Worm (Caenorhabditis elegans) whole organism, L1 larva: ENCODE data around the gene srr-8.

Source experiments
- C04F5.9 ChIP-seq: sonication (generic microtip); optimal IDR thresholded peaks from 2 replicates; lab custom pipeline; 2016; ENCODE audit warnings: missing genetic modification characterization, missing compliant biosample characterization
- C34B4.2 ChIP-seq: sonication (generic microtip); optimal IDR thresholded peaks from 2 replicates; lab custom pipeline; 2017; ENCODE audit warnings: mild to moderate bottlenecking, missing genetic modification characterization, missing compliant biosample characterization
- Y116A8C.19 ChIP-seq: sonication (generic microtip); optimal IDR thresholded peaks from 2 replicates; lab custom pipeline; 2016; ENCODE audit warnings: missing compliant biosample characterization, missing genetic modification characterization, borderline replicate concordance
- alr-1 ChIP-seq: fragments of 200-800 bp; sonication (Bioruptor generic); optimal IDR thresholded peaks from 2 replicates; lab custom pipeline; 2018; ENCODE audit warnings: borderline replicate concordance, mild to moderate bottlenecking, missing genetic modification characterization, missing compliant biosample characterization
- ama-1 ChIP-seq: fragments of 150-350 bp; optimal IDR thresholded peaks from 2 replicates; lab custom pipeline; 2014
- blmp-1 ChIP-seq: fragments of 150-350 bp; optimal IDR thresholded peaks from 2 replicates; lab custom pipeline; 2014; ENCODE audit warnings: missing biosample characterization, missing genetic modification characterization
- ceh-8 ChIP-seq: fragments of 200-800 bp; sonication (Bioruptor generic); optimal IDR thresholded peaks from 2 replicates; lab custom pipeline; 2018; ENCODE audit warnings: mild to moderate bottlenecking, missing genetic modification characterization, moderate library complexity, missing compliant biosample characterization
- ceh-90 ChIP-seq: sonication (generic microtip); optimal IDR thresholded peaks from 2 replicates; lab custom pipeline; 2016; ENCODE audit warnings: missing genetic modification characterization, missing compliant biosample characterization
- efl-1 ChIP-seq, 4 experiments: fragments of 150-350 bp; optimal IDR thresholded peaks in 3 of 4; peaks in 1 of 4; 1 replicate in 1 of 4; 2 replicates in 3 of 4; lab custom pipeline; 2014; ENCODE audit warnings: missing biosample characterization in 2 of 4, missing genetic modification characterization in 2 of 4, missing genetic modification reagents in 2 of 4
- efl-3 ChIP-seq: fragments of 200-800 bp; sonication (Bioruptor generic); optimal IDR thresholded peaks from 2 replicates; lab custom pipeline; 2018; ENCODE audit warnings: mild to moderate bottlenecking, missing genetic modification characterization, missing compliant biosample characterization
- elt-2 ChIP-seq: sonication (generic microtip); optimal IDR thresholded peaks from 2 replicates; lab custom pipeline; 2016; ENCODE audit warnings: missing genetic modification characterization, mild to moderate bottlenecking, inconsistent platforms, missing compliant biosample characterization, missing genetic modification reagents
- elt-3 ChIP-seq, 6 experiments: fragments of 150-350 bp in 1 of 6; sonication (generic microtip); optimal IDR thresholded peaks; 2 replicates each; lab custom pipeline; 2017 to 2018; ENCODE audit warnings: missing biosample characterization in 6 of 6, missing genetic modification characterization in 6 of 6, inconsistent platforms in 1 of 6
- fkh-8 ChIP-seq: sonication (generic microtip); optimal IDR thresholded peaks from 2 replicates; lab custom pipeline; 2016; ENCODE audit warnings: mild to moderate bottlenecking, missing genetic modification characterization, missing compliant biosample characterization
- grh-1 ChIP-seq: fragments of 200-800 bp; sonication (Bioruptor generic); IDR thresholded peaks from 2 replicates; pipeline ENCODE4 v1.3.6; 2022; ENCODE audit warnings: missing genetic modification reagents, missing genetic modification characterization, missing compliant biosample characterization
- hpl-2 ChIP-seq: fragments of 150-350 bp; optimal IDR thresholded peaks from 2 replicates; lab custom pipeline; 2014; ENCODE audit warnings: missing biosample characterization, missing genetic modification reagents, missing genetic modification characterization
- jun-1 ChIP-seq: fragments of 150-350 bp; optimal IDR thresholded peaks from 2 replicates; lab custom pipeline; 2014; ENCODE audit warnings: missing biosample characterization, missing genetic modification reagents, missing genetic modification characterization
- lin-14 ChIP-seq: fragments of 200-800 bp; sonication (Bioruptor generic); optimal IDR thresholded peaks from 2 replicates; lab custom pipeline; 2018; ENCODE audit warnings: mild to moderate bottlenecking, missing genetic modification characterization, moderate library complexity, missing compliant biosample characterization
- lin-35 ChIP-seq, 2 experiments: fragments of 150-350 bp; optimal IDR thresholded peaks; 2 replicates each; lab custom pipeline; 2014; ENCODE audit warnings: missing biosample characterization in 2 of 2, missing genetic modification characterization in 2 of 2, missing genetic modification reagents in 2 of 2
- lin-39 ChIP-seq: fragments of 150-350 bp; optimal IDR thresholded peaks from 2 replicates; lab custom pipeline; 2014; ENCODE audit warnings: missing biosample characterization, missing genetic modification reagents, missing genetic modification characterization
- mdl-1 ChIP-seq, 2 experiments: fragments of 150-350 bp; optimal IDR thresholded peaks; 2 replicates each; lab custom pipeline; 2014 to 2017; ENCODE audit warnings: missing biosample characterization in 2 of 2, missing genetic modification characterization in 2 of 2, inconsistent platforms in 1 of 2
- mef-2 ChIP-seq: fragments of 150-350 bp; optimal IDR thresholded peaks from 2 replicates; lab custom pipeline; 2014; ENCODE audit warnings: missing biosample characterization, missing genetic modification characterization
- mep-1 ChIP-seq: fragments of 150-350 bp; optimal IDR thresholded peaks from 2 replicates; lab custom pipeline; 2014; ENCODE audit warnings: missing biosample characterization, missing genetic modification characterization
- nhr-47 ChIP-seq: sonication (generic microtip); optimal IDR thresholded peaks from 2 replicates; lab custom pipeline; 2016; ENCODE audit warnings: mild to moderate bottlenecking, missing genetic modification characterization, moderate library complexity, missing compliant biosample characterization
- nhr-71 ChIP-seq: sonication (generic microtip); optimal IDR thresholded peaks from 2 replicates; lab custom pipeline; 2016; ENCODE audit warnings: mild to moderate bottlenecking, missing genetic modification characterization, moderate library complexity, missing compliant biosample characterization
- nhr-77 ChIP-seq: fragments of 150-350 bp; optimal IDR thresholded peaks from 2 replicates; lab custom pipeline; 2014; ENCODE audit warnings: missing biosample characterization, missing genetic modification characterization
- nhr-85 ChIP-seq: sonication (generic microtip); peaks from one replicate; lab custom pipeline; 2016; ENCODE audit warnings: missing genetic modification characterization, inconsistent platforms, missing compliant biosample characterization
- pag-3 ChIP-seq: sonication (generic microtip); optimal IDR thresholded peaks from 2 replicates; lab custom pipeline; 2017; ENCODE audit warnings: missing genetic modification characterization, mild to moderate bottlenecking, missing compliant biosample characterization, antibody characterized with exemption, borderline replicate concordance; ENCODE audit not compliant: insufficient read depth
- pqm-1 ChIP-seq: sonication (generic microtip); optimal IDR thresholded peaks from 3 replicates; lab custom pipeline; 2017; ENCODE audit warnings: missing biosample characterization, missing genetic modification characterization
- snpc-4 ChIP-seq: fragments of 150-350 bp; optimal IDR thresholded peaks from 2 replicates; lab custom pipeline; 2014; ENCODE audit warnings: missing biosample characterization, missing genetic modification characterization
- sox-4 ChIP-seq: sonication (generic microtip); optimal IDR thresholded peaks from 2 replicates; lab custom pipeline; 2016; ENCODE audit warnings: missing genetic modification characterization, missing compliant biosample characterization
- sptf-1 ChIP-seq: fragments of 150-350 bp; optimal IDR thresholded peaks from 2 replicates; lab custom pipeline; 2014; ENCODE audit warnings: missing biosample characterization, missing genetic modification characterization
- sup-37 ChIP-seq: fragments of 200-800 bp; sonication (Bioruptor generic); optimal IDR thresholded peaks from 2 replicates; lab custom pipeline; 2018; ENCODE audit warnings: mild to moderate bottlenecking, missing genetic modification characterization, missing compliant biosample characterization
- swsn-7 ChIP-seq: sonication (generic microtip); optimal IDR thresholded peaks from 2 replicates; lab custom pipeline; 2016; ENCODE audit warnings: missing genetic modification characterization, missing compliant biosample characterization
- tlp-1 ChIP-seq: fragments of 150-350 bp; optimal IDR thresholded peaks from 2 replicates; lab custom pipeline; 2014; ENCODE audit warnings: missing biosample characterization, missing genetic modification characterization
- unc-30 ChIP-seq: sonication (generic microtip); optimal IDR thresholded peaks from 2 replicates; lab custom pipeline; 2017; ENCODE audit warnings: missing biosample characterization, missing genetic modification characterization
- unc-62 ChIP-seq: fragments of 150-350 bp; optimal IDR thresholded peaks from 2 replicates; lab custom pipeline; 2014; ENCODE audit warnings: missing biosample characterization, missing genetic modification reagents, missing genetic modification characterization
- vab-15 ChIP-seq: sonication (generic microtip); optimal IDR thresholded peaks from 2 replicates; lab custom pipeline; 2017; ENCODE audit warnings: missing genotype, mild to moderate bottlenecking, missing genetic modification characterization, missing compliant biosample characterization
- xbp-1 ChIP-seq: sonication (generic microtip); optimal IDR thresholded peaks from 2 replicates; lab custom pipeline; 2016; ENCODE audit warnings: missing genetic modification characterization, missing compliant biosample characterization

Gene srr-8

DNA sequence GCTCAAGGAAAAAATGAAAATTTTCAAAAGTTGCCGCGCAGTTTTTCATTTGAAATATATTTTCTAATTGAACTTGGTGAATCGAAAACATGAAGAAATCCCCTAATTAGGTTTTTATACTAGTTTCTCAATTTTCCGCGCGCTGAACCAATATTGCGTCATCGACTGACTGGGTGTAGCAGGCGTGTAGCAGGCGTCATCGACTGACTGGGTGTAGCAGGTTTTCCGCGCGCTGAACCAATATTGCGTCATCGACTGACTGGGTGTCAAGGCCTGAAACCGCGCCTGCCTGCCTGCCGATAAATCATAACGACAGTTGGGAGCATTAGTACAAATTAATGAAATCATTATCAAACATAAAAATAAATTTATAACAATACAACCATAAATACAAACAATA is 21.9 kb downstream of the srr-8 start:
- TF ChIP-seq sup-37 (GFP tag; lab: Kevin White, UChicago) (no peak), pag-3 (tag; lab: Kevin White, UChicago) (no peak), mef-2 (tag; lab: Kevin White, UChicago) (no peak), lin-39 (tag; lab: Kevin White, UChicago) (no peak), fkh-8 (tag; lab: Kevin White, UChicago) (no peak), nhr-71 (no peak), sptf-1 (tag; lab: Kevin White, UChicago) (no peak), lin-14 (GFP tag; lab: Kevin White, UChicago) (no peak), ceh-8 (GFP tag; lab: Kevin White, UChicago) (no peak), unc-62 (GFP tag; lab: Kevin White, UChicago) (no peak), nhr-77 (tag; lab: Kevin White, UChicago) (no peak), mep-1 (tag; lab: Kevin White, UChicago) (no peak)

DNA sequence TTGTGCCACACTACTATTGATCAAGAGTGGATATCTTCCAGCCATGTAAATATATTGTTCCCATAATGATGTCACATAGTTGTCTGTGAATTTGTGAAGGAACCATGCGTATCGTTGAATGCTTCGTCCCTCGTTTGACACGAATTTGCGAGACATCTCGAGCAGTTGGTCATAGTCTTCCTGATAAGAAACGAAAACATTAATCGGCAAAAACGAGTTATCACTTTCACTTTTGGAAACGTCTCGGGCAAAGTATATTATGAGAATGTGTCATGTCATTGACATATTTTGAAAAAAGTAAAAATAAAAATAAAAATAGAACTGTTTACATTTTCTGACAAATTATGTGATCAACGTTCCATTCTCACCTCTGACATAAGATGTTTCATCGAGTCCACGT is 25.0 kb downstream of the srr-8 start:
- no peak for TF ChIP-seq jun-1
- no peak for TF ChIP-seq snpc-4
- no peak for TF ChIP-seq efl-1 (optimal IDR thresholded peaks at IDR 0.05; lab: Kevin White, UChicago)
- no peak for TF ChIP-seq efl-1 (GFP tag; optimal IDR thresholded peaks at IDR 0.05 in 1 of 2; lab: Kevin White, UChicago)
- no peak for TF ChIP-seq unc-30 (tag; lab: Kevin White, UChicago)
- TF ChIP-seq swsn-7 (tag; lab: Kevin White, UChicago), result no peak
- TF ChIP-seq efl-3, result no peak
- no peak for TF ChIP-seq sox-4 (tag; lab: Kevin White, UChicago)
- TF ChIP-seq C34B4.2 (tag; lab: Kevin White, UChicago), result no peak
- peak; percentile 47 for TF ChIP-seq blmp-1 (tag; lab: Kevin White, UChicago)
- TF ChIP-seq elt-2 (tag; lab: Kevin White, UChicago), result peak; percentile 72
- TF ChIP-seq lin-14 (GFP tag; lab: Kevin White, UChicago), result peak; percentile 11
- TF ChIP-seq xbp-1 (tag; lab: Kevin White, UChicago), result no peak
- TF ChIP-seq grh-1, result no peak
- no peak for TF ChIP-seq vab-15 (tag; lab: Kevin White, UChicago)
- no peak for TF ChIP-seq nhr-47 (tag; lab: Kevin White, UChicago)
- no peak for TF ChIP-seq alr-1 (tag; lab: Kevin White, UChicago)
- TF ChIP-seq tlp-1 (tag; lab: Kevin White, UChicago), result no peak
- no peak for TF ChIP-seq ama-1 (lab: Kevin White, UChicago)
- no peak for TF ChIP-seq C04F5.9 (tag; lab: Kevin White, UChicago)
- TF ChIP-seq, all 84 proteins: peak for 3

DNA sequence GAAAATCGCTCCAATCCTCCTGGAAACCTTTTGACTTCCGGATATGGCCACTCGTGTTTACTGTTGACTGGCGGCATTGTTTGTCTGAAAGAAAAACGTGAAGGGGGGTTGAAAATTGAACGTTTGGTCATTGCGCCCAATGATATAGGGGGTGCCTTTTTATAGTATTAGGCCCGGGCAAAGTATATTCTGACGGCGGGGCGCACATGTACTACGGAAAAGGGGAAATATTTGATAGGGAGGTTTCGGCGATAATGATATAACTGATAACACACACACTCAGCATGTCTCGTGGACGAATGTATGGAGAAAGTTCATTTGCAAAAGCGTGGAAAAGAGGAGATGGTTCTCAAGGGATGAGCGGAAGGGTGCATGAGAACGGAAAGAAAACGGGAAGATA is 26.2 kb downstream of the srr-8 start, which contains the start of gene cpt-4:
Gene cpt-4, minus strand, starts transcription at position 84 of the 400 bp plus-strand sequence.
- TF ChIP-seq elt-2 (tag; lab: Kevin White, UChicago), result peak; percentile 79
- peak in 1 of 6 experiments; percentile 36 for TF ChIP-seq elt-3 (tag; optimal IDR thresholded peaks at IDR 0.05; lab: Kevin White, UChicago)
- peak; percentile 33 for TF ChIP-seq lin-14 (GFP tag; lab: Kevin White, UChicago)
- TF ChIP-seq hpl-2 (GFP tag; lab: Kevin White, UChicago), result no peak
- peak; percentile 50 for TF ChIP-seq blmp-1 (tag; lab: Kevin White, UChicago)
- TF ChIP-seq nhr-71, result no peak
- TF ChIP-seq ceh-90, result no peak
- no peak for TF ChIP-seq sptf-1 (tag; lab: Kevin White, UChicago)
- TF ChIP-seq pqm-1 (tag; lab: Kevin White, UChicago), result peak; percentile 63
- TF ChIP-seq nhr-85 (tag; lab: Kevin White, UChicago), result peak; percentile 30
- TF ChIP-seq lin-35 (GFP tag; optimal IDR thresholded peaks at IDR 0.05; lab: Kevin White, UChicago), result peak in 1 of 2 experiments; percentile 10
- no peak for TF ChIP-seq Y116A8C.19 (tag; lab: Kevin White, UChicago)
- peak in 1 of 2 experiments; percentile 33 for TF ChIP-seq mdl-1 (tag; optimal IDR thresholded peaks at IDR 0.05; lab: Kevin White, UChicago)
